Worm (Caenorhabditis elegans) whole organism, L3 larva: ENCODE measurements around the gene B0393.9.

ENCODE experiments used
- aly-2 ChIP-seq: fragments of 150-350 bp; optimal IDR thresholded peaks from 2 replicates; lab custom pipeline; 2014; ENCODE audit warnings: missing biosample characterization, missing genetic modification characterization
- ceh-16 ChIP-seq: sonication (generic microtip); optimal IDR thresholded peaks from 2 replicates; lab custom pipeline; 2017; ENCODE audit warnings: missing biosample characterization, missing genetic modification characterization
- elt-2 ChIP-seq: sonication (generic microtip); optimal IDR thresholded peaks from 2 replicates; lab custom pipeline; 2016; ENCODE audit warnings: missing genetic modification reagents, mild to moderate bottlenecking, missing genetic modification characterization, missing compliant biosample characterization
- lin-15B ChIP-seq: fragments of 150-350 bp; optimal IDR thresholded peaks from 2 replicates; lab custom pipeline; 2014; ENCODE audit warnings: missing biosample characterization, missing genetic modification characterization
- nhr-25 ChIP-seq: sonication (generic microtip); optimal IDR thresholded peaks from 2 replicates; lab custom pipeline; 2017; ENCODE audit warnings: missing biosample characterization, missing genetic modification characterization
- pha-4 ChIP-seq: fragments of 150-350 bp; optimal IDR thresholded peaks from 2 replicates; lab custom pipeline; 2014; ENCODE audit warnings: missing biosample characterization, missing genetic modification reagents, missing genetic modification characterization
- skn-1 ChIP-seq: fragments of 150-350 bp; optimal IDR thresholded peaks from 2 replicates; lab custom pipeline; 2014; ENCODE audit warnings: missing biosample characterization, missing genetic modification characterization
- ztf-11 ChIP-seq: fragments of 150-350 bp; optimal IDR thresholded peaks from 2 replicates; lab custom pipeline; 2014; ENCODE audit warnings: missing biosample characterization, missing genetic modification characterization

ce11 chrIII:4802707-4803106 is 22.8 kb upstream of the B0393.9 start, which contains the start of gene metl-5:
- TF ChIP-seq aly-2 (tag; lab: Kevin White, UChicago) (no peak), skn-1 (tag; lab: Kevin White, UChicago) (no peak), ceh-16 (tag; lab: Kevin White, UChicago) (no peak), nhr-25 (tag; lab: Kevin White, UChicago) (no peak), ztf-11 (tag; lab: Kevin White, UChicago) (no peak), pha-4 (tag; lab: Kevin White, UChicago) (no peak), elt-2 (no peak), lin-15B (tag; lab: Kevin White, UChicago) (no peak)
